Fruit fly (Drosophila melanogaster) S2 (cell line): ENCODE measurements around the gene LManV.
A peak's percentile ranks its signal among the peaks of the same experiment; 100 is the strongest.

ENCODE experiments used
- CG8478 ChIP-seq: fragments of >200 bp; optimal IDR thresholded peaks from 2 replicates; lab custom pipeline; 2018
- CTCF ChIP-seq, 2 experiments: fragments of >200 bp; optimal IDR thresholded peaks; 2 replicates each; lab custom pipeline; 2018

The LManV gene

dm6 chr2L:8752022-8752421, 24.0 kb downstream of the LManV start, which contains the start of the genes CG45307 and CG12438:
Gene CG45307, minus strand, starts transcription at chr2L:8752122.
Gene CG12438, plus strand, starts transcription at chr2L:8752285.
- TF ChIP-seq CG8478 (lab: Kevin White, UChicago) = no peak
- no peak for TF ChIP-seq CTCF (optimal IDR thresholded peaks at IDR 0.05; lab: Kevin White, UChicago)

DNA sequence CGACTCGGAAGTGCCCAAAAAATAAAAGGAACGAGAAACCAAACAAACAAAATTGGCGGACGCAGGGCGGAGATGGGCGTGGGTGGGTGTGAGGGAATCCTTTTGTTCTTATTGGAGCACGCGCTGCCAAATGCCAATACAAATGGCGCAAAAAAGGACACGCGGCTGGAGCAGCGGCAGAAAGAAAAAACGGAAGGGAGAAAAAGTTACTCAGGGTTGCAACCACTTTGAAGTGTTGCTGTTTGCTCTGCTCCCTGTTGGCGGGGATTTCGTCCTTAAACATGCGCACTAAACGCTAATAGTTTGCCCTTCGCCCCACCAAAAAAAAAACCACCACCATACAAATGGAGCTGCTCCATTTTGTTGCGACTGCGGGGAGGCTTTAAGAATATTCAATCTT, 28.6 kb downstream of the LManV start:
- no peak for TF ChIP-seq CG8478 (lab: Kevin White, UChicago)
- TF ChIP-seq CTCF (optimal IDR thresholded peaks at IDR 0.05; lab: Kevin White, UChicago) = no peak

DNA sequence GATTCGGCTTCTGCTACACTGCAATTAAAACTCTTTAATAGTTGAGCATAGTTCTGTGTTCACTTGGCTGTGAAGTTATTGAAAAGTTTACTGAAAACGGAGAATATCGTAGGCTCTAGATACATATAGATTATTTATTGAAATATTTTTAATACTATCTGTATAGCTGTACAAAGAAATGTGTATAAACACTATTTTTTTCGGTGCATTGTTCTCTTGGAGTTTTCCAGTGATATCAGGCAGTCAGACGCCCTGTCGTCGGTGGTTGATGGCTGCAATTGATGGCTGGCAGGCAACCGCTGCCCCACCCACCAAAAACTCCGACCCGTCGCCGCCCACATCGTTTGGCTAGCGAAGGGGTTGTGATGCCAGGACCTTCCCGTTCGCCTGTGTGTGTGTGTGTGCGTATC, 29.7 kb downstream of the LManV start:
- no peak for TF ChIP-seq CTCF (optimal IDR thresholded peaks at IDR 0.05; lab: Kevin White, UChicago)
- no peak for TF ChIP-seq CG8478 (lab: Kevin White, UChicago)

- TF ChIP-seq CG8478 (lab: Kevin White, UChicago) (no peak), CTCF (optimal IDR thresholded peaks at IDR 0.05; lab: Kevin White, UChicago) (no peak)
Measured at dm6 chr2L:8743082-8743481, 33.0 kb downstream of the LManV start.

- no peak for TF ChIP-seq CG8478 (lab: Kevin White, UChicago)
- peak; percentile 77 to 81 for TF ChIP-seq CTCF (optimal IDR thresholded peaks at IDR 0.05; lab: Kevin White, UChicago)
Measured at dm6 chr2L:8740757-8741278, 35.2 kb downstream of the LManV start.

DNA sequence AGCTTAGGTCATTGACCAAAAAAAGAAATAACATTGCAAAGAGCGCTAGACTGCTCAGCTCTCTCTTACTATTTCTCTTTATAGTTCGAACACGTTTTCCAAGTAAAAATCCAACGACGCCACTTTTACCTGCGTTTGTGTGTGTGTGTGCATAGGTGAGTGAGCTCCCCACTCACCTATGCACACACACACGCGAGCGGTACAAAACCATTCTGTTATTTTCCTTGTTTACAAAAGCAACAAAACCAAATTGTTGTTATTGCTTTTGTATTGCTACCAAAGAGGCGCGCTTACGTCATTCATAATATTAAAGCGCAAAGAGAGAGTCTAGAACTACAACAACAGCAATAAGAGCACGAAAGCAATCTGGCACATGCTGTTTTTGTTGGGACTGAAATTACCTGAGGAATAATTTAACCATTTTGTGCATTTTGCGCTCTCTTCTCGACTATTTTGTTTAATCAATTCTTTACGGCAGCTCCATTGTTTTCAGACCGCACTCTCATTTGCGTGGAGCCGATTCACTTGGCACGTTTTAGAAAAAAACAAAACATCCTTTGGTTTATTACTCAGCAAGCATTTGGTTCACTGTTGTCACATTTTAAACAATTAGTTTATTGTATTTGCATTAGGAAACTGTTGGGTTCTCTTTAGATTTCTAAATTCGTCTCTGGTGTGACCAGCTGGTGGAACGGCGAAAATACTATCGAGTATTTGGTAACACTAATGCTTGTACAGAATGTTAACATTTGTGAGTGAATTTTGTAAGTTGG, 35.9 kb downstream of the LManV start, which contains the start of gene raw:
raw (minus strand) TSS at position 677 of the 773 bp plus-strand sequence.
- TF ChIP-seq CTCF (optimal IDR thresholded peaks at IDR 0.05; lab: Kevin White, UChicago) (no peak), CG8478 (lab: Kevin White, UChicago) (no peak)

dm6 chr2L:8738253-8738665, 37.8 kb downstream of the LManV start:
- TF ChIP-seq CG8478 (lab: Kevin White, UChicago) (no peak), CTCF (optimal IDR thresholded peaks at IDR 0.05; lab: Kevin White, UChicago) (no peak)

DNA sequence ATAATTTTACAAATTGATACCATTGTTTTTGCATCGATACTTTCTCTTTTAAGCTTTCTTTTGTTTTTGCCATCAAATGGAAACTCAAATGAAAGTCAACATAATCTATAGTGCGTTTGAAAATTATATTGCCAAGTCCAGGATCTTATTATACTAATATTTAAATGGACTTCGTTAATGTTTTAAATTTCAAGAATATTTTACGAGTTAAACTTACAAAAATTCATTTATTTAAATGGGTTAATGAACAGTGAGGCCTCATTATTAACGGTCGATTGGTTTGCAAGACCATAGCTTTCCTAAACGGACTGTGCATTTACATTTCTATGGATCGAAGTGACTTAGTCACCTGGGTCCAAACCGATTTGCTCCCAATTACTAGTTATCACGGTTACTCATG, 39.7 kb downstream of the LManV start:
- TF ChIP-seq CTCF (optimal IDR thresholded peaks at IDR 0.05; lab: Kevin White, UChicago) (no peak), CG8478 (lab: Kevin White, UChicago) (no peak)

- no peak for TF ChIP-seq CTCF (optimal IDR thresholded peaks at IDR 0.05; lab: Kevin White, UChicago)
- TF ChIP-seq CG8478 (lab: Kevin White, UChicago) = no peak
Measured at dm6 chr2L:8735572-8735996, 40.5 kb downstream of the LManV start.

dm6 chr2L:8734998-8735397, 41.1 kb downstream of the LManV start:
- TF ChIP-seq CTCF (optimal IDR thresholded peaks at IDR 0.05; lab: Kevin White, UChicago) = no peak
- TF ChIP-seq CG8478 (lab: Kevin White, UChicago) = no peak

DNA sequence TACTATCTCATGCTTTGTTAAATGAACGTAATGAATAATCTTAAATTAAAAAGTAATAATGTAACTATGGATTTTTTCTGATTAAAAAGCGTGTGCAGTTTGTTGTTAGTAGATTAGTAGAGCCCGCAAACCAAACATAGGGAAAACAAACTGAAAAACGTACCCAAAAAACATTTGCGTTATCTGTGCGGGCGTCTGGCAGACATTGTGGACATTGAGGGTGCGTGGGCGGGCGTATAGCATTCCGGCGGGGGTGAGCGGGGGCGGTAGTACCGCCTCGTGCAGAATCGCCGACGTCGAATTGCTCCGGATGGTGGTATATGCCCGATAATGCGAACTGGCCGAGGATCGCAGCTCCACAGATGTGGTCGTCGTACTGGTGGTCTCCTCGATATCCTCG, 41.8 kb downstream of the LManV start:
- TF ChIP-seq CTCF (optimal IDR thresholded peaks at IDR 0.05; lab: Kevin White, UChicago) (no peak), CG8478 (lab: Kevin White, UChicago) (no peak)

DNA sequence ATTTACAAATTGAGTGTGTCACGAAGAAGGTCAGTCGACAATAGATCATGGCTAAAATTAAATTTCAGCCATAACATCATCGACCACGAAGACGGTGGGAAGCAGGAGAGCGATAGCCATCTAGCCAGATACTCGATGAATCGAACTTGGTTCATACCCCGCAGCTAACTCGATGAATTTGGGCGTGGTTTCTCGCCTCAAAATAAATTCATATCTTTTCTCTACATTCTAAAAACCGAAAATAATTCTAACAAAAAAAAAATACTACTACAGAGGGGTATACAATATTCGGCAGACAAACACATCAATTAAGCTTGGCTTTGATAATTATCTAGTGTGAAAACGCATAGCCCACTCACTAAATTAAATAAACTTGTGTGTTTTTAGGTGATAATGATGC, 43.4 kb downstream of the LManV start:
- no peak for TF ChIP-seq CG8478 (lab: Kevin White, UChicago)
- TF ChIP-seq CTCF (optimal IDR thresholded peaks at IDR 0.05; lab: Kevin White, UChicago) = no peak
